Worm (Caenorhabditis elegans) whole organism, late embryonic: ENCODE measurements around the gene cpl-1.
A peak's percentile ranks its signal among the peaks of the same experiment; 100 is the strongest.

Source experiments
- C08G9.2 ChIP-seq: sonication (generic microtip); optimal IDR thresholded peaks from 2 replicates; lab custom pipeline; 2016; ENCODE audit warnings: mild to moderate bottlenecking, missing genetic modification characterization, moderate library complexity, missing compliant biosample characterization
- C38D4.7 ChIP-seq: fragments of 200-800 bp; sonication (Bioruptor generic); optimal IDR thresholded peaks from 2 replicates; lab custom pipeline; 2018; ENCODE audit warnings: mild to moderate bottlenecking, missing genetic modification characterization, moderate library complexity, missing compliant biosample characterization
- F13H6.1 ChIP-seq: sonication (generic microtip); optimal IDR thresholded peaks from 2 replicates; lab custom pipeline; 2016; ENCODE audit warnings: missing genetic modification characterization, missing compliant biosample characterization
- K09A11.1 ChIP-seq: sonication (generic microtip); optimal IDR thresholded peaks from 2 replicates; lab custom pipeline; 2017; ENCODE audit warnings: antibody characterized with exemption, mild to moderate bottlenecking, missing genetic modification characterization, missing compliant biosample characterization; ENCODE audit not compliant: insufficient read depth
- Y22D7AL.16 ChIP-seq: sonication (generic microtip); optimal IDR thresholded peaks from 2 replicates; lab custom pipeline; 2016; ENCODE audit warnings: missing genetic modification characterization, missing compliant biosample characterization
- ama-1 ChIP-seq: fragments of 150-350 bp; optimal IDR thresholded peaks from 2 replicates; lab custom pipeline; 2014
- ceh-19 ChIP-seq: fragments of 200-800 bp; sonication (Bioruptor generic); optimal IDR thresholded peaks from 2 replicates; lab custom pipeline; 2018; ENCODE audit warnings: mild to moderate bottlenecking, missing genetic modification characterization, missing compliant biosample characterization
- ceh-22 ChIP-seq: sonication (generic microtip); optimal IDR thresholded peaks from 2 replicates; lab custom pipeline; 2017; ENCODE audit warnings: missing biosample characterization, missing genetic modification characterization
- ceh-24 ChIP-seq: sonication (generic microtip); optimal IDR thresholded peaks from 2 replicates; lab custom pipeline; 2016; ENCODE audit warnings: mild to moderate bottlenecking, missing genetic modification characterization, missing compliant biosample characterization
- ceh-31 ChIP-seq: sonication (generic microtip); optimal IDR thresholded peaks from 2 replicates; lab custom pipeline; 2016; ENCODE audit warnings: missing genetic modification characterization, missing compliant biosample characterization
- ceh-34 ChIP-seq: sonication (generic microtip); optimal IDR thresholded peaks from 2 replicates; lab custom pipeline; 2016; ENCODE audit warnings: mild to moderate bottlenecking, missing genetic modification characterization, missing compliant biosample characterization
- ceh-45 ChIP-seq: fragments of 200-800 bp; sonication (Bioruptor generic); IDR thresholded peaks from 2 replicates; pipeline ENCODE4 v1.3.6; 2022; ENCODE audit warnings: missing genetic modification reagents, missing genetic modification characterization, missing compliant biosample characterization
- ceh-48 ChIP-seq: sonication (generic microtip); optimal IDR thresholded peaks from 2 replicates; lab custom pipeline; 2016; ENCODE audit warnings: missing genetic modification characterization, inconsistent platforms, missing compliant biosample characterization
- ceh-6 ChIP-seq: fragments of 200-800 bp; sonication (Bioruptor generic); optimal IDR thresholded peaks from 2 replicates; lab custom pipeline; 2018; ENCODE audit warnings: mild to moderate bottlenecking, missing genetic modification characterization, missing compliant biosample characterization
- ceh-9 ChIP-seq: sonication (generic microtip); optimal IDR thresholded peaks from 2 replicates; lab custom pipeline; 2016; ENCODE audit warnings: mild to moderate bottlenecking, missing genetic modification characterization, inconsistent platforms, missing compliant biosample characterization
- dmd-4 ChIP-seq: sonication (generic microtip); optimal IDR thresholded peaks from 2 replicates; lab custom pipeline; 2016; ENCODE audit warnings: borderline replicate concordance, missing genetic modification characterization, missing compliant biosample characterization
- dve-1 ChIP-seq: sonication (generic microtip); optimal IDR thresholded peaks from 2 replicates; lab custom pipeline; 2017; ENCODE audit warnings: antibody characterized with exemption, mild to moderate bottlenecking, missing genetic modification characterization, missing compliant biosample characterization
- elt-2 ChIP-seq: sonication (generic microtip); optimal IDR thresholded peaks from 2 replicates; lab custom pipeline; 2016; ENCODE audit warnings: missing genetic modification reagents, missing genetic modification characterization, missing compliant biosample characterization
- fkh-10 ChIP-seq: fragments of 150-350 bp; optimal IDR thresholded peaks from 2 replicates; lab custom pipeline; 2014; ENCODE audit warnings: missing biosample characterization, missing genetic modification reagents, missing genetic modification characterization
- gmeb-2 ChIP-seq: sonication (generic microtip); optimal IDR thresholded peaks from 2 replicates; lab custom pipeline; 2016; ENCODE audit warnings: missing genetic modification characterization, inconsistent platforms, missing compliant biosample characterization
- hlh-8 ChIP-seq: sonication (generic microtip); optimal IDR thresholded peaks from 2 replicates; lab custom pipeline; 2016; ENCODE audit warnings: missing genotype, missing genetic modification characterization, missing compliant biosample characterization
- lim-6 ChIP-seq: sonication (generic microtip); optimal IDR thresholded peaks from 2 replicates; lab custom pipeline; 2016; ENCODE audit warnings: missing genetic modification characterization, missing compliant biosample characterization
- lin-11 ChIP-seq: fragments of 200-800 bp; sonication (Bioruptor generic); optimal IDR thresholded peaks from 2 replicates; lab custom pipeline; 2018; ENCODE audit warnings: mild to moderate bottlenecking, missing genetic modification characterization, missing compliant biosample characterization
- madf-2 ChIP-seq: sonication (generic microtip); optimal IDR thresholded peaks from 2 replicates; lab custom pipeline; 2017; ENCODE audit warnings: missing genetic modification characterization, missing compliant biosample characterization
- mec-3 ChIP-seq: sonication (generic microtip); optimal IDR thresholded peaks from 2 replicates; lab custom pipeline; 2016; ENCODE audit warnings: borderline replicate concordance, missing genetic modification characterization, missing compliant biosample characterization
- nhr-11 ChIP-seq: fragments of 150-350 bp; optimal IDR thresholded peaks from 2 replicates; lab custom pipeline; 2014; ENCODE audit warnings: missing biosample characterization, missing genetic modification characterization
- odd-2 ChIP-seq: sonication (generic microtip); optimal IDR thresholded peaks from 2 replicates; lab custom pipeline; 2017; ENCODE audit warnings: antibody characterized with exemption, mild to moderate bottlenecking, missing genetic modification characterization, missing compliant biosample characterization
- pag-3 ChIP-seq: sonication (generic microtip); optimal IDR thresholded peaks from 2 replicates; lab custom pipeline; 2016; ENCODE audit warnings: missing compliant biosample characterization, missing genetic modification characterization, borderline replicate concordance
- pat-9 ChIP-seq: fragments of 200-800 bp; sonication (Bioruptor generic); optimal IDR thresholded peaks from 2 replicates; lab custom pipeline; 2018; ENCODE audit warnings: mild to moderate bottlenecking, missing genetic modification characterization, moderate library complexity, missing compliant biosample characterization
- pax-1 ChIP-seq: fragments of 150-350 bp; optimal IDR thresholded peaks from 2 replicates; lab custom pipeline; 2014; ENCODE audit warnings: missing biosample characterization, missing genetic modification characterization
- pha-2 ChIP-seq: sonication (generic microtip); optimal IDR thresholded peaks from 2 replicates; lab custom pipeline; 2017; ENCODE audit warnings: mild to moderate bottlenecking, missing genetic modification characterization, missing compliant biosample characterization
- pros-1 ChIP-seq: fragments of 150-350 bp; optimal IDR thresholded peaks from 2 replicates; lab custom pipeline; 2014; ENCODE audit warnings: missing biosample characterization, missing genetic modification reagents, missing genetic modification characterization
- rnt-1 ChIP-seq: sonication (generic microtip); optimal IDR thresholded peaks from 2 replicates; lab custom pipeline; 2016; ENCODE audit warnings: missing genetic modification characterization, missing compliant biosample characterization
- sdc-2 ChIP-seq: sonication (generic microtip); optimal IDR thresholded peaks from 2 replicates; lab custom pipeline; 2016; ENCODE audit warnings: missing genotype, missing genetic modification characterization, missing compliant biosample characterization
- sox-2 ChIP-seq: fragments of 200-800 bp; sonication (Bioruptor generic); IDR thresholded peaks from 2 replicates; pipeline ENCODE4 v1.3.6; 2022; ENCODE audit warnings: missing genetic modification reagents, missing genetic modification characterization, missing compliant biosample characterization
- sox-4 ChIP-seq: sonication (generic microtip); optimal IDR thresholded peaks from 2 replicates; lab custom pipeline; 2017; ENCODE audit warnings: mild to moderate bottlenecking, missing genetic modification characterization, inconsistent platforms, missing compliant biosample characterization
- syd-9 ChIP-seq: sonication (generic microtip); optimal IDR thresholded peaks from 2 replicates; lab custom pipeline; 2016; ENCODE audit warnings: mild to moderate bottlenecking, missing genetic modification characterization, moderate library complexity, missing compliant biosample characterization
- ttx-3 ChIP-seq: sonication (generic microtip); optimal IDR thresholded peaks from 2 replicates; lab custom pipeline; 2016; ENCODE audit warnings: missing genetic modification reagents, missing genetic modification characterization, missing compliant biosample characterization
- unc-42 ChIP-seq: sonication (generic microtip); optimal IDR thresholded peaks from 2 replicates; lab custom pipeline; 2016; ENCODE audit warnings: missing genotype, missing genetic modification characterization, missing compliant biosample characterization
- zip-5 ChIP-seq: sonication (generic microtip); optimal IDR thresholded peaks from 2 replicates; lab custom pipeline; 2016; ENCODE audit warnings: missing genetic modification characterization, missing compliant biosample characterization
- ztf-16 ChIP-seq: sonication (generic microtip); optimal IDR thresholded peaks from 2 replicates; lab custom pipeline; 2017; ENCODE audit warnings: missing genetic modification characterization, missing compliant biosample characterization

cpl-1 gene

ce11 chrV:16628991-16629390, 33.8 kb upstream of the cpl-1 start, which contains the start of gene W06G6.2:
Gene W06G6.2, plus strand, starts transcription at chrV:16629291.
- no peak for TF ChIP-seq ama-1
- TF ChIP-seq ceh-45 = no peak
- peak; percentile 62 for TF ChIP-seq sdc-2 (tag; lab: Kevin White, UChicago)

ce11 chrV:16627962-16628361, 32.8 kb upstream of the cpl-1 start, which contains the start of gene oac-53:
Gene oac-53, minus strand, starts transcription at chrV:16627970.
- TF ChIP-seq ceh-24 (tag; lab: Kevin White, UChicago) (no peak), elt-2 (tag; lab: Kevin White, UChicago) (peak; percentile 32)

- TF ChIP-seq pag-3 (peak; percentile 82), gmeb-2 (tag; lab: Kevin White, UChicago) (no peak)
These were observed 27.7 kb upstream of the cpl-1 start, which contains the start of gene Y70C5A.2 for ce11 chrV:16622754-16623261. Gene Y70C5A.2, minus strand, starts transcription at chrV:16623211.

ce11 chrV:16621894-16622293, 26.7 kb upstream of the cpl-1 start:
- TF ChIP-seq F13H6.1 (no peak), K09A11.1 (tag; lab: Kevin White, UChicago) (no peak), pag-3 (no peak), mec-3 (tag; lab: Kevin White, UChicago) (no peak), pax-1 (no peak), gmeb-2 (tag; lab: Kevin White, UChicago) (no peak), fkh-10 (GFP tag; lab: Kevin White, UChicago) (no peak), ztf-16 (tag; lab: Kevin White, UChicago) (no peak), ceh-34 (tag; lab: Kevin White, UChicago) (no peak), hlh-8 (tag; lab: Kevin White, UChicago) (no peak), ama-1 (no peak), unc-42 (tag; lab: Kevin White, UChicago) (no peak), Y22D7AL.16 (tag; lab: Kevin White, UChicago) (no peak), dve-1 (tag; lab: Kevin White, UChicago) (no peak), pha-2 (tag; lab: Kevin White, UChicago) (no peak), rnt-1 (tag; lab: Kevin White, UChicago) (no peak), pros-1 (tag; lab: Kevin White, UChicago) (no peak), dmd-4 (tag; lab: Kevin White, UChicago) (no peak), ceh-9 (tag; lab: Kevin White, UChicago) (no peak), sdc-2 (tag; lab: Kevin White, UChicago) (no peak), elt-2 (tag; lab: Kevin White, UChicago) (peak; percentile 26), odd-2 (tag; lab: Kevin White, UChicago) (no peak), lin-11 (tag; lab: Kevin White, UChicago) (peak; percentile 45), ceh-22 (tag; lab: Kevin White, UChicago) (no peak), syd-9 (tag; lab: Kevin White, UChicago) (no peak), sox-2 (GFP tag; lab: Robert Waterston, UW) (no peak), ceh-19 (GFP tag; lab: Kevin White, UChicago) (no peak), C38D4.7 (GFP tag; lab: Kevin White, UChicago) (no peak), nhr-11 (no peak), zip-5 (tag; lab: Kevin White, UChicago) (no peak), lim-6 (tag; lab: Kevin White, UChicago) (no peak), ceh-6 (peak; percentile 57), ttx-3 (peak; percentile 56), ceh-31 (no peak), sox-4 (tag; lab: Kevin White, UChicago) (no peak), C08G9.2 (no peak), madf-2 (tag; lab: Kevin White, UChicago) (no peak), pat-9 (peak; percentile 24), ceh-48 (tag; lab: Kevin White, UChicago) (no peak), ceh-45 (no peak)
